Worm (Caenorhabditis elegans): ENCODE measurements around the gene nas-31.
A peak's percentile ranks its signal among the peaks of the same experiment; 100 is the strongest.

Gene nas-31

ce11 chrV:10894601-10895000 lies 27.0 kb downstream of the nas-31 start, which contains the start of the genes F32D8.14 and F32D8.5 (continued):
- TF ChIP-seq pbrm-1 (GFP tag; IDR thresholded peaks at IDR 0.05) (peak; percentile 62), hlh-26 (GFP tag; conservative IDR thresholded peaks at IDR 0.05) (no peak), unc-130 (GFP tag; optimal IDR thresholded peaks at IDR 0.05) (peak; percentile 39), lsy-27 (tag; optimal IDR thresholded peaks at IDR 0.05; ENCODE audit: borderline replicate concordance, insufficient read depth) (no peak), C17E4.6 (GFP tag; IDR thresholded peaks at IDR 0.05) (no peak), C06A6.2 (GFP tag; conservative IDR thresholded peaks at IDR 0.05) (0 out of 2 replicates have a peak, but pooled peaks have one; percentile 25), aptf-3 (GFP tag; IDR thresholded peaks at IDR 0.05) (no peak), hmg-20 (GFP tag; IDR thresholded peaks at IDR 0.05) (no peak), F49E8.2 (tag; optimal IDR thresholded peaks at IDR 0.05; ENCODE audit: insufficient read depth) (no peak), snpc-1.1 (tag; optimal IDR thresholded peaks at IDR 0.05; ENCODE audit: insufficient read depth) (no peak), T26A5.8 (tag; optimal IDR thresholded peaks at IDR 0.05) (no peak), madf-6 (GFP tag; IDR thresholded peaks at IDR 0.05) (peak; percentile 53; the same call in 1 of the 2 replicates), B0035.1 (tag; optimal IDR thresholded peaks at IDR 0.05) (no peak), lin-40 (tag; optimal IDR thresholded peaks at IDR 0.05) (peak; percentile 53), Y95B8A.8 (GFP tag; IDR thresholded peaks at IDR 0.05) (no peak), D2030.7 (GFP tag; IDR thresholded peaks at IDR 0.05) (peak; percentile 69), tbp1 (GFP tag; optimal IDR thresholded peaks at IDR 0.05) (peak; percentile 43), B0336.3 (GFP tag; IDR thresholded peaks at IDR 0.05) (no peak), let-607 (tag; optimal IDR thresholded peaks at IDR 0.05) (peak; percentile 77 to 93), hrde-1 (tag; optimal IDR thresholded peaks at IDR 0.05; ENCODE audit: borderline replicate concordance) (no peak), aptf-2 (GFP tag; conservative IDR thresholded peaks at IDR 0.05) (0 out of 2 replicates have a peak, but pooled peaks have one; percentile 9), F22D6.2 (tag; optimal IDR thresholded peaks at IDR 0.05) (no peak), akir-1 (GFP tag; optimal IDR thresholded peaks at IDR 0.05) (no peak), ztf-22 (GFP tag; optimal IDR thresholded peaks at IDR 0.05) (no peak), zim-3 (tag; optimal IDR thresholded peaks at IDR 0.05) (no peak), pha-4 (tag; optimal IDR thresholded peaks at IDR 0.05) (no peak), unc-62 (GFP tag; optimal IDR thresholded peaks at IDR 0.05) (no peak), snpc-4 (GFP tag; optimal IDR thresholded peaks at IDR 0.05) (no peak), snpc-4 (tag; optimal IDR thresholded peaks at IDR 0.05) (peak in 2 of 4 experiments; percentile 55 to 68), ceh-27 (GFP tag; optimal IDR thresholded peaks at IDR 0.05) (peak; percentile 84), K11D2.4 (GFP tag; IDR thresholded peaks at IDR 0.05) (0 out of 2 replicates have a peak, but pooled peaks have one; percentile 45), fkh-3 (tag; optimal IDR thresholded peaks at IDR 0.05) (no peak), gei-17 (GFP tag; optimal IDR thresholded peaks at IDR 0.05) (no peak), lag-1 (GFP tag; IDR thresholded peaks at IDR 0.05) (no peak), nhr-120 (GFP tag; IDR thresholded peaks at IDR 0.05) (no peak), snpc-3.4 (tag; optimal IDR thresholded peaks at IDR 0.05) (peak; percentile 70), ztf-18 (tag; optimal IDR thresholded peaks at IDR 0.05) (peak; percentile 51), B0019.2 (GFP tag; conservative IDR thresholded peaks at IDR 0.05) (no peak), lir-1 (GFP tag; conservative IDR thresholded peaks at IDR 0.05) (no peak), rcor-1 (GFP tag; IDR thresholded peaks at IDR 0.05) (0 out of 2 replicates have a peak, but pooled peaks have one; percentile 49), bed-1 (GFP tag; IDR thresholded peaks at IDR 0.05) (no peak), let-526 (GFP tag; IDR thresholded peaks at IDR 0.05) (no peak), madf-10 (tag; optimal IDR thresholded peaks at IDR 0.05) (peak; percentile 35), sdz-38 (tag; optimal IDR thresholded peaks at IDR 0.05) (no peak), mel-28 (tag; optimal IDR thresholded peaks at IDR 0.05; ENCODE audit: borderline replicate concordance) (no peak), ccch-3 (GFP tag; optimal IDR thresholded peaks at IDR 0.05) (peak; percentile 8)

All from whole organism, young adult.